Worm (Caenorhabditis elegans) whole organism, L1 larva: Measurements from ENCODE around the gene C46F9.6.

Source experiments
- aha-1 ChIP-seq: fragments of 150-350 bp; optimal IDR thresholded peaks from 2 replicates; lab custom pipeline; 2014; ENCODE audit warnings: missing biosample characterization, missing genetic modification characterization
- alr-1 ChIP-seq: fragments of 200-800 bp; sonication (Bioruptor generic); optimal IDR thresholded peaks from 2 replicates; lab custom pipeline; 2018; ENCODE audit warnings: borderline replicate concordance, mild to moderate bottlenecking, missing genetic modification characterization, missing compliant biosample characterization
- ceh-63 ChIP-seq: fragments of 200-800 bp; sonication (Bioruptor generic); optimal IDR thresholded peaks from 2 replicates; lab custom pipeline; 2018; ENCODE audit warnings: mild to moderate bottlenecking, missing genetic modification characterization, missing compliant biosample characterization
- dpl-1 ChIP-seq, 3 experiments: fragments of 150-350 bp in 2 of 3; sonication (generic microtip) in 1 of 3; optimal IDR thresholded peaks; 2 replicates each; lab custom pipeline; 2014 to 2017; ENCODE audit warnings: missing biosample characterization in 3 of 3, missing genetic modification characterization in 3 of 3, missing genetic modification reagents in 3 of 3
- efl-1 ChIP-seq, 4 experiments: fragments of 150-350 bp; optimal IDR thresholded peaks in 3 of 4; peaks in 1 of 4; 1 replicate in 1 of 4; 2 replicates in 3 of 4; lab custom pipeline; 2014; ENCODE audit warnings: missing biosample characterization in 2 of 4, missing genetic modification characterization in 2 of 4, missing genetic modification reagents in 2 of 4
- egl-13 ChIP-seq: sonication (generic microtip); optimal IDR thresholded peaks from 2 replicates; lab custom pipeline; 2016; ENCODE audit warnings: missing genotype, missing genetic modification reagents, missing genetic modification characterization, missing compliant biosample characterization
- egl-27 ChIP-seq, 2 experiments: fragments of 150-350 bp in 1 of 2; sonication (generic microtip); optimal IDR thresholded peaks; 3 replicates each; lab custom pipeline; 2017 to 2018; ENCODE audit warnings: missing biosample characterization in 2 of 2, missing genetic modification characterization in 2 of 2, missing genetic modification reagents in 2 of 2
- elt-2 ChIP-seq: sonication (generic microtip); optimal IDR thresholded peaks from 2 replicates; lab custom pipeline; 2016; ENCODE audit warnings: missing genetic modification characterization, mild to moderate bottlenecking, inconsistent platforms, missing compliant biosample characterization, missing genetic modification reagents
- elt-3 ChIP-seq, 6 experiments: fragments of 150-350 bp in 1 of 6; sonication (generic microtip); optimal IDR thresholded peaks; 2 replicates each; lab custom pipeline; 2017 to 2018; ENCODE audit warnings: missing biosample characterization in 6 of 6, missing genetic modification characterization in 6 of 6, inconsistent platforms in 1 of 6
- fkh-4 ChIP-seq: sonication (generic microtip); optimal IDR thresholded peaks from 2 replicates; lab custom pipeline; 2016; ENCODE audit warnings: missing compliant biosample characterization, missing genetic modification characterization, borderline replicate concordance
- fos-1 ChIP-seq: fragments of 150-350 bp; optimal IDR thresholded peaks from 2 replicates; lab custom pipeline; 2014; ENCODE audit warnings: missing biosample characterization, missing genetic modification characterization
- hlh-17 ChIP-seq: fragments of 200-800 bp; sonication (Bioruptor generic); optimal IDR thresholded peaks from 2 replicates; lab custom pipeline; 2018; ENCODE audit warnings: missing genetic modification characterization, mild to moderate bottlenecking, missing compliant biosample characterization, moderate library complexity, borderline replicate concordance
- hlh-4 ChIP-seq: sonication (generic microtip); optimal IDR thresholded peaks from 2 replicates; lab custom pipeline; 2016; ENCODE audit warnings: mild to moderate bottlenecking, missing genetic modification characterization, missing compliant biosample characterization
- jun-1 ChIP-seq: fragments of 150-350 bp; optimal IDR thresholded peaks from 2 replicates; lab custom pipeline; 2014; ENCODE audit warnings: missing biosample characterization, missing genetic modification reagents, missing genetic modification characterization
- lin-14 ChIP-seq: fragments of 200-800 bp; sonication (Bioruptor generic); optimal IDR thresholded peaks from 2 replicates; lab custom pipeline; 2018; ENCODE audit warnings: mild to moderate bottlenecking, missing genetic modification characterization, moderate library complexity, missing compliant biosample characterization
- lin-35 ChIP-seq, 2 experiments: fragments of 150-350 bp; optimal IDR thresholded peaks; 2 replicates each; lab custom pipeline; 2014; ENCODE audit warnings: missing biosample characterization in 2 of 2, missing genetic modification characterization in 2 of 2, missing genetic modification reagents in 2 of 2
- lsy-2 ChIP-seq, 2 experiments: fragments of 150-350 bp; optimal IDR thresholded peaks; 2 replicates each; lab custom pipeline; 2014; ENCODE audit warnings: missing biosample characterization in 2 of 2, missing genetic modification characterization in 2 of 2
- mab-9 ChIP-seq: fragments of 200-800 bp; sonication (Bioruptor generic); IDR thresholded peaks from 2 replicates; pipeline ENCODE4 v1.3.6; 2022; ENCODE audit warnings: missing genetic modification reagents, missing genetic modification characterization, missing compliant biosample characterization
- mdl-1 ChIP-seq, 2 experiments: fragments of 150-350 bp; optimal IDR thresholded peaks; 2 replicates each; lab custom pipeline; 2014 to 2017; ENCODE audit warnings: missing biosample characterization in 2 of 2, missing genetic modification characterization in 2 of 2, inconsistent platforms in 1 of 2
- nhr-11 ChIP-seq: fragments of 150-350 bp; optimal IDR thresholded peaks from 2 replicates; lab custom pipeline; 2014; ENCODE audit warnings: missing biosample characterization, missing genetic modification characterization
- nhr-47 ChIP-seq: sonication (generic microtip); optimal IDR thresholded peaks from 2 replicates; lab custom pipeline; 2016; ENCODE audit warnings: mild to moderate bottlenecking, missing genetic modification characterization, moderate library complexity, missing compliant biosample characterization
- nhr-77 ChIP-seq: fragments of 150-350 bp; optimal IDR thresholded peaks from 2 replicates; lab custom pipeline; 2014; ENCODE audit warnings: missing biosample characterization, missing genetic modification characterization
- nhr-85 ChIP-seq: sonication (generic microtip); peaks from one replicate; lab custom pipeline; 2016; ENCODE audit warnings: missing genetic modification characterization, inconsistent platforms, missing compliant biosample characterization
- nhr-90 ChIP-seq: sonication (generic microtip); optimal IDR thresholded peaks from 2 replicates; lab custom pipeline; 2016; ENCODE audit warnings: mild to moderate bottlenecking, missing genetic modification characterization, missing compliant biosample characterization; ENCODE audit not compliant: poor library complexity
- pag-3 ChIP-seq: sonication (generic microtip); optimal IDR thresholded peaks from 2 replicates; lab custom pipeline; 2017; ENCODE audit warnings: missing genetic modification characterization, mild to moderate bottlenecking, missing compliant biosample characterization, antibody characterized with exemption, borderline replicate concordance; ENCODE audit not compliant: insufficient read depth
- pqm-1 ChIP-seq: sonication (generic microtip); optimal IDR thresholded peaks from 3 replicates; lab custom pipeline; 2017; ENCODE audit warnings: missing biosample characterization, missing genetic modification characterization
- sox-4 ChIP-seq: sonication (generic microtip); optimal IDR thresholded peaks from 2 replicates; lab custom pipeline; 2016; ENCODE audit warnings: missing genetic modification characterization, missing compliant biosample characterization
- swsn-7 ChIP-seq: sonication (generic microtip); optimal IDR thresholded peaks from 2 replicates; lab custom pipeline; 2016; ENCODE audit warnings: missing genetic modification characterization, missing compliant biosample characterization
- tbx-2 ChIP-seq: sonication (generic microtip); optimal IDR thresholded peaks from 2 replicates; lab custom pipeline; 2016; ENCODE audit warnings: missing genetic modification characterization, missing compliant biosample characterization
- tlp-1 ChIP-seq: fragments of 150-350 bp; optimal IDR thresholded peaks from 2 replicates; lab custom pipeline; 2014; ENCODE audit warnings: missing biosample characterization, missing genetic modification characterization
- unc-130 ChIP-seq: fragments of 150-350 bp; optimal IDR thresholded peaks from 2 replicates; lab custom pipeline; 2017; ENCODE audit warnings: missing biosample characterization, missing genetic modification characterization, inconsistent platforms
- unc-30 ChIP-seq: sonication (generic microtip); optimal IDR thresholded peaks from 2 replicates; lab custom pipeline; 2017; ENCODE audit warnings: missing biosample characterization, missing genetic modification characterization
- unc-98 ChIP-seq: fragments of 200-800 bp; sonication (Bioruptor generic); IDR thresholded peaks from 2 replicates; pipeline ENCODE4 v1.3.6; 2022; ENCODE audit warnings: missing genetic modification characterization, missing compliant biosample characterization
- zip-4 ChIP-seq: fragments of 200-800 bp; sonication (Bioruptor generic); optimal IDR thresholded peaks from 2 replicates; lab custom pipeline; 2018; ENCODE audit warnings: mild to moderate bottlenecking, missing genetic modification characterization, moderate library complexity, missing compliant biosample characterization
- ztf-4 ChIP-seq: fragments of 150-350 bp; optimal IDR thresholded peaks from 2 replicates; lab custom pipeline; 2014; ENCODE audit warnings: missing biosample characterization, missing genetic modification characterization

C46F9.6 gene

DNA sequence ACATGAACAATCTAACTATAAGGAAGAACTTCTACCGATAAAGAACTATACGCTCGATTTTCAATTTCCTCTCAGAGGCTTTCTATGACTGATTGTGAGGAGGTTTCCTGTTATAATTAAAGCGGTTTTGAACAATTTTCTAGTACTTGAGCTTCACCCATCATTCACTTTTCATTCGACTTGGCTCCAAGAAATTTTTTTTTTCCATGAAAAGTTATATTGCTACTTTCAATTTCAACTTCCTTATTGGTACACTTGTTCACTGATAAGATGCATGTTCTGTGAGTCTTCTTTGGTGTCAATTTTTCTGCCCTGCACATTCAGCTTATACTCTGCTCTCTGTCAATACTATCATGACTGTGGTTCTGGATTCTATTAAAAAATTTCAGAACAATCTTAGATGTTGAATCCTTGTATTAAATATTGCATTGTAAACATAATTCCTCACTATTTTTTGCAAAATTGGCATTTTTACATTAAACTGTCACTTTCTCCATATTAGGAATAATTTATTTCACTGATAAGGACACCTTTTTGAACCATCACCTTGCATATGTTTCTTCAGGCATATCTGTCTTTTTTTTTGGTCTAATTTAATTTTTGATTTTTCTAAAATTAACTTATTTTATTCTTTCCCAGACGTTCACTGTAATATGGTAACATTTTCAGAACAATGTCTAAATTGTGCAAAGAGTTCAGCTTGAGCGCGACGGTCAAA is 27.0 kb upstream of the C46F9.6 start, which contains the start of gene math-10:
Gene math-10 (plus strand): TSS at position 668 of the 718 bp plus-strand sequence.
- TF ChIP-seq aha-1 (tag; lab: Kevin White, UChicago) (no peak), elt-2 (tag; lab: Kevin White, UChicago) (peak; percentile 33), fkh-4 (tag; lab: Kevin White, UChicago) (no peak)

- TF ChIP-seq swsn-7 (tag; lab: Kevin White, UChicago): no peak
- no peak for TF ChIP-seq nhr-11 (tag; lab: Kevin White, UChicago)
- no peak for TF ChIP-seq jun-1 (tag; lab: Kevin White, UChicago)
- no peak for TF ChIP-seq hlh-4
Observed at ce11 chrII:1875658-1876057, 22.4 kb upstream of the C46F9.6 start, which contains the start of gene math-13. Gene math-13 (plus strand): TSS chrII:1875958.

- TF ChIP-seq unc-130: no peak
- TF ChIP-seq, all 84 proteins: peak for 0
Observed at ce11 chrII:1878663-1879062, 19.4 kb upstream of the C46F9.6 start, which contains the start of gene math-16. Gene math-16 (minus strand): TSS chrII:1878763.

- no peak for TF ChIP-seq efl-1 (optimal IDR thresholded peaks at IDR 0.05; lab: Kevin White, UChicago)
- TF ChIP-seq efl-1 (GFP tag; optimal IDR thresholded peaks at IDR 0.05 in 1 of 2; lab: Kevin White, UChicago): no peak
- TF ChIP-seq nhr-77 (tag; lab: Kevin White, UChicago): no peak
- TF ChIP-seq zip-4 (GFP tag; lab: Kevin White, UChicago): no peak
- TF ChIP-seq unc-130: no peak
- no peak for TF ChIP-seq mab-9 (GFP tag; lab: Robert Waterston, UW)
- no peak for TF ChIP-seq pag-3 (tag; lab: Kevin White, UChicago)
- no peak for TF ChIP-seq fkh-4 (tag; lab: Kevin White, UChicago)
- no peak for TF ChIP-seq lsy-2 (tag; optimal IDR thresholded peaks at IDR 0.05; lab: Kevin White, UChicago)
- TF ChIP-seq ceh-63: no peak
- no peak for TF ChIP-seq nhr-85 (tag; lab: Kevin White, UChicago)
- no peak for TF ChIP-seq fos-1 (tag; lab: Kevin White, UChicago)
- TF ChIP-seq jun-1 (tag; lab: Kevin White, UChicago): no peak
- no peak for TF ChIP-seq egl-27 (tag; optimal IDR thresholded peaks at IDR 0.05; lab: Kevin White, UChicago)
- TF ChIP-seq nhr-47: no peak
- no peak for TF ChIP-seq unc-98
- no peak for TF ChIP-seq lin-35 (GFP tag; optimal IDR thresholded peaks at IDR 0.05; lab: Kevin White, UChicago)
Observed at ce11 chrII:1882705-1883104, 15.3 kb upstream of the C46F9.6 start, which contains the start of gene math-5. Gene math-5 (minus strand): TSS chrII:1882805.

DNA sequence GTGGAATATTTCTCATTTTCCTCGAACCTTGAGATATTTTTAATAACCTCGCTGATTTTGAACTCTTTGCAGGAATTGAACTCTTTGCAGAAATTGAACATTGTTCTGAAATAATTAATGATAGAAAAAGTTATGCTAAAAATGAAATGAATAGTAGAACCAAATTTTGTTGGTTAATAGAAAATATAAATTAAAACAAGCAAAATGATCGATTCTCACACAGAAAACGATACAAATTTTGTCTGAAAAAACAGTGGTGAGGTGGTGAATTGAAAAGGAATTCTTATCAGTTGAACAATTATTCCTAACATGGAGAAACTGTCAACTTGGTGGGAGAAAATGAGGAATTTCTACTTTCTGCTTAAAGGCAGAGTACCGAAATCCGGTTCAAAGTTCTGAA is 13.4 kb upstream of the C46F9.6 start, which contains the start of gene math-6:
Gene math-6 (minus strand): TSS at position 101 of the 400 bp plus-strand sequence.
- TF ChIP-seq tbx-2 (tag; lab: Kevin White, UChicago): no peak
- no peak for TF ChIP-seq ztf-4 (tag; lab: Kevin White, UChicago)
- no peak for TF ChIP-seq alr-1 (tag; lab: Kevin White, UChicago)
- TF ChIP-seq mdl-1 (tag; optimal IDR thresholded peaks at IDR 0.05; lab: Kevin White, UChicago): no peak
- TF ChIP-seq fos-1 (tag; lab: Kevin White, UChicago): no peak
- TF ChIP-seq pqm-1 (tag; lab: Kevin White, UChicago): no peak
- TF ChIP-seq egl-13 (tag; lab: Kevin White, UChicago): no peak
- no peak for TF ChIP-seq pag-3 (tag; lab: Kevin White, UChicago)
- no peak for TF ChIP-seq unc-30 (tag; lab: Kevin White, UChicago)
- TF ChIP-seq elt-3 (tag; optimal IDR thresholded peaks at IDR 0.05; lab: Kevin White, UChicago): no peak
- TF ChIP-seq sox-4 (tag; lab: Kevin White, UChicago): no peak
- no peak for TF ChIP-seq lin-14
- TF ChIP-seq nhr-11 (tag; lab: Kevin White, UChicago): no peak
- no peak for TF ChIP-seq hlh-17 (GFP tag; lab: Kevin White, UChicago)
- no peak for TF ChIP-seq tlp-1 (tag; lab: Kevin White, UChicago)
- no peak for TF ChIP-seq dpl-1 (GFP tag; optimal IDR thresholded peaks at IDR 0.05; lab: Kevin White, UChicago)
- no peak for TF ChIP-seq nhr-90 (tag; lab: Kevin White, UChicago)
